Worm (Caenorhabditis elegans) whole organism, early embryonic: ENCODE measurements around the gene ain-1.

Source experiments
- B0310.2 ChIP-seq: sonication (generic microtip); optimal IDR thresholded peaks from 2 replicates; lab custom pipeline; 2016; ENCODE audit warnings: mild to moderate bottlenecking, missing genetic modification characterization, missing compliant biosample characterization
- F13C5.2 ChIP-seq: sonication (generic microtip); optimal IDR thresholded peaks from 2 replicates; lab custom pipeline; 2017; ENCODE audit warnings: mild to moderate bottlenecking, missing genetic modification characterization, inconsistent platforms, missing compliant biosample characterization
- aly-1 ChIP-seq: sonication (generic microtip); optimal IDR thresholded peaks from 2 replicates; lab custom pipeline; 2016; ENCODE audit warnings: missing genetic modification characterization, missing compliant biosample characterization
- ama-1 ChIP-seq: fragments of 150-350 bp; optimal IDR thresholded peaks from 2 replicates; lab custom pipeline; 2014
- ceh-13 ChIP-seq: fragments of 200-800 bp; sonication (Bioruptor generic); optimal IDR thresholded peaks from 2 replicates; lab custom pipeline; 2018; ENCODE audit warnings: mild to moderate bottlenecking, missing genetic modification characterization, missing compliant biosample characterization
- ceh-36 ChIP-seq: sonication (generic microtip); optimal IDR thresholded peaks from 2 replicates; lab custom pipeline; 2016; ENCODE audit warnings: missing genetic modification characterization, inconsistent platforms, missing compliant biosample characterization
- ets-7 ChIP-seq: sonication (generic microtip); optimal IDR thresholded peaks from 2 replicates; lab custom pipeline; 2016; ENCODE audit warnings: missing genotype, missing genetic modification characterization, missing compliant biosample characterization
- flt-1 ChIP-seq: fragments of 200-800 bp; sonication (Bioruptor generic); IDR thresholded peaks from 2 replicates; pipeline ENCODE4 v1.3.6; 2022; ENCODE audit warnings: missing genetic modification characterization, missing compliant biosample characterization
- hmbx-1 ChIP-seq: sonication (generic microtip); optimal IDR thresholded peaks from 2 replicates; lab custom pipeline; 2016; ENCODE audit warnings: mild to moderate bottlenecking, missing genetic modification characterization, missing compliant biosample characterization
- hmg-4 ChIP-seq: fragments of 200-800 bp; sonication (Bioruptor generic); optimal IDR thresholded peaks from 2 replicates; lab custom pipeline; 2018; ENCODE audit warnings: mild to moderate bottlenecking, missing genetic modification characterization, missing compliant biosample characterization
- hnd-1 ChIP-seq: sonication (generic microtip); optimal IDR thresholded peaks from 2 replicates; lab custom pipeline; 2016; ENCODE audit warnings: missing genetic modification characterization, missing compliant biosample characterization
- pes-1 ChIP-seq: fragments of 200-800 bp; sonication (Bioruptor generic); IDR thresholded peaks from 2 replicates; pipeline ENCODE4 v1.3.6; 2022; ENCODE audit warnings: missing genetic modification reagents, missing genetic modification characterization, missing compliant biosample characterization
- scrt-1 ChIP-seq: fragments of 200-800 bp; sonication (Bioruptor generic); IDR thresholded peaks from 2 replicates; pipeline ENCODE4 v1.3.6; 2022; ENCODE audit warnings: missing genetic modification characterization, missing compliant biosample characterization
- sea-1 ChIP-seq: fragments of 200-800 bp; sonication (Bioruptor generic); conservative IDR thresholded peaks from 2 replicates; pipeline ENCODE4 v1.3.6; 2022; ENCODE audit warnings: missing genetic modification characterization, missing compliant biosample characterization
- tbx-11 ChIP-seq: fragments of 200-800 bp; sonication (Bioruptor generic); IDR thresholded peaks from 2 replicates; pipeline ENCODE4 v1.3.6; 2022; ENCODE audit warnings: missing genetic modification characterization, missing compliant biosample characterization
- tbx-37 ChIP-seq: fragments of 200-800 bp; sonication (Bioruptor generic); conservative IDR thresholded peaks from 2 replicates; pipeline ENCODE4 v1.3.6; 2022; ENCODE audit warnings: missing genetic modification reagents, missing genetic modification characterization, missing compliant biosample characterization
- tra-4 ChIP-seq: sonication (generic microtip); optimal IDR thresholded peaks from 2 replicates; lab custom pipeline; 2017; ENCODE audit warnings: missing genetic modification characterization, missing compliant biosample characterization

ain-1 gene

DNA sequence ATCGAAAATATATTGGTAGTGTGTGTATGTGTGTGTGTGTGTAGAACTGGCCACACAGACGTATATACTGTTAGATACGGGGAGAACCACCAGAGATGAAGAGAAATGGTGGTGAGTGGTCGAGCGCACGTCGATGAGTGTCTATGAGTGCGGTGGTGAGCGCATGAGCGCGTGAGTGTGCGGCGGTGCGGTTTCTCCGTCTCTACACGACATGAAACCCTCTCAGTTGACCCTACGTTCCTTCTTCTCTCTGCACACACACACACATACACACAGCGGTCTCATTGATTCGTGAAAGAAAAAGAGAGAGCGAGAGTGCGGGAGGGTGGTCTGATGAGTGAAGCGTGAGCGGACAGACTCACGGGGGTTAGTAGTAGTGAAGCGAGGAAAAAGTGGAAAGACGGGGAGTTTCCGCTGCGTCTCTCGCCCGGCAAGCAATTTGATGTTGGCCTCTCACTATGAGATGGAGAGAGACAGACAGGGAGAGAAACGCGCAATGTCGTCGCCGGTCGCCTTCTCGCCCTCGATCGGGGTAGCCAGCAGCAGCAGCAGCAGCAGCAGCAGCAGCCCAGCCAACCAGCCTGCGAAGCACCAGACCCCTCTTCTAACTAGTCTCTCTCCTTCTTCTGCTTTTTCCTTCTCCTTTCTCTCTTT, 831 bp upstream of the ain-1 start:
- 0 out of 2 replicates have a peak, but pooled peaks have one; percentile 30 for TF ChIP-seq tbx-11
- peak; percentile 48 for TF ChIP-seq B0310.2 (tag; lab: Kevin White, UChicago)
- peak; percentile 69 for TF ChIP-seq scrt-1
- no peak for TF ChIP-seq ama-1 (lab: Kevin White, UChicago)
- peak; percentile 41 for TF ChIP-seq ceh-36 (tag; lab: Kevin White, UChicago)
- TF ChIP-seq ets-7 (tag; lab: Kevin White, UChicago), result peak; percentile 29
- no peak for TF ChIP-seq hmbx-1 (tag; lab: Kevin White, UChicago)
- TF ChIP-seq F13C5.2 (tag; lab: Kevin White, UChicago), result peak; percentile 90
- peak; percentile 17 for TF ChIP-seq tra-4
- no peak for TF ChIP-seq hnd-1 (tag; lab: Kevin White, UChicago)
- peak; percentile 38 for TF ChIP-seq flt-1 (GFP tag; lab: Robert Waterston, UW)
- TF ChIP-seq ceh-13 (GFP tag; lab: Kevin White, UChicago), result no peak
- peak; percentile 65; the same call in 1 of the 2 replicates for TF ChIP-seq sea-1
- peak; percentile 98 for TF ChIP-seq hmg-4 (GFP tag; lab: Kevin White, UChicago)
- TF ChIP-seq aly-1 (tag; lab: Kevin White, UChicago), result peak; percentile 55
- peak; percentile 19; the same call in 1 of the 2 replicates for TF ChIP-seq tbx-37 (GFP tag; lab: Robert Waterston, UW)
- TF ChIP-seq pes-1, result no peak

DNA sequence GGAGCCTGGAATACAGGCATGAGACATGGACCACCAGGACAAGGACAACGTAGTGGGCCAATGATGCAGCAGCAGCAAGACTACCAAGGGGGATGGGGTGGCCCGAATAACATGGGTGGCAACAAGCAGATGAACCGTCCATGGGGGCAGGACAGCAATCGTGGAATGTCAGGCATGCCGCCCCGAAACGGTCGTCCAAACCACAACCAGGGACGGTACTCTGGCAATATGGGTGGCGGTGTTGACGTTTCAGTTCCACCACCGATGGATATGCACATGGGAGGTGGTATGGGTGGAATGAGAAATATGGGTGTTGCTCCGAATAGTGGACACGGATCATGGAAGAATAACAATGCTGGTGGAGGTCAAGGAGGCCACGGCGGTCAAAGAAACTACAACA, 843 bp downstream of the ain-1 start:
- TF ChIP-seq aly-1 (tag; lab: Kevin White, UChicago) (peak; percentile 39), ama-1 (lab: Kevin White, UChicago) (no peak), F13C5.2 (tag; lab: Kevin White, UChicago) (no peak)

DNA sequence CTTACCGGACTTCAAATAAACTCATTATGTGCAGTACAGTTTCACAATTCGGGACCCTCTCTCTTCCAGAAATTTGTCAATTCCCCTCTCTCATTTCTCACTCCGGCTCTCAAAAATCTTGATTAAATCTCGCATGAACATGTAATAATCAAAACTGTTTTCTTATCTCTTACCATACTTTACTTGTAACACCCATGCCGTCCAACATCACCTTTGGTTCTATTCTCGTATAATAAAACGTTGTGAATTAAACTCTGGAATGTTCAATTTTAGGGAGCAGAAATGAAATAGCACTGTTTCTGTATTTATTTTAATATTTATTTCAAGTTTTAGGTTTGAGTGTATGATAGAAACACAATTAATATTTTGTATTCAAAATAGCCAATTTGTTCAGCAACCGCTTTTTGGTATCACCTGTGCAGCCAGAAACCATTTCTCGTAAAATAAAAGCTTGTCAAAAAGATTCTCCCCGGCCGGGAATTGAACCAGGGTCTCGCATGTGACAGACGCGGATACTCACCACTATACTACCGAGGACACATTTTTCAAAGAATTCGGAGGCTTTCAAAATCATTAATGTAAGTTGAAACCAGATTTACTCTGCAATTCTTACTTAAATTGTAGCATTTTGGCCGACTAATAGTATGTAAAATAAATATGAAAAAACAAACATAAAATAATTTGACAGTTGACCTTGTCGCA, 4.3 kb downstream of the ain-1 start:
- no peak for TF ChIP-seq pes-1

DNA sequence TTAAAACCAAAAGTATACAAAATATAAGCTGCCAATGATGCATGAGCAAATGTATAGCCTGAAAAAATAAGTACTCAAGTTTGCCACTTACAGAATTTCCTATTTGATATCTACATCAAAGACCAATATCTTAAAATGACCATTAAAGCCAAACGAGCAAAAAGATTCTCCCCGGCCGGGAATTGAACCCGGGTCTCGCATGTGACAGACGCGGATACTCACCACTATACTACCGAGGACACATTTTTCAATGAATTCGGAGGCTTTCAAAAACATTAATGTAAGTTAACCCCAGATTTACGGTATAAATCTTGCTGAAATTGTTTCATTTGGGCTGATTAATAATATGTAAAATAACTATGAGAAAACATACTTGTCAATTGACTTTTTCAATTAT, 4.9 kb downstream of the ain-1 start:
- TF ChIP-seq hmbx-1 (tag; lab: Kevin White, UChicago) (no peak), pes-1 (0 out of 2 replicates have a peak, but pooled peaks have one; percentile 27)

DNA sequence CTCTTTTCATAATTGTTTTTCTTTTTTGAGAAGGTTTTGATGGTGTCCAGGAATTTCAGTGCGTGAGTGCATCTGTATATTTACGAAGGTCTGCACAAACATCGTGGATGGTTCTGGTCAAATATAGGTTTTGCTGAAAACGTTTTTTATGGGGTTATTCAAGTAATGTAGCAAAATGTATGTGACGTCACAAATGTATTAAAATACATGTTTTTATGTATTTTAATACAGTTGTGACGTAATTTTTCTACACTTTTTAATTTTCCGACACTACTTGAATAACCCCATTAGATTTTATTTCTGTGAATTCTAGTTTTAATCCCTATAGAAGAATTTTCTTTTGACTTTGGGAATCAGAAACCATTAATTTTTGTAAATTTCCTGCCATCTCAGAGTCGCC, 5.5 kb downstream of the ain-1 start:
- TF ChIP-seq scrt-1 (no peak), F13C5.2 (tag; lab: Kevin White, UChicago) (no peak), ama-1 (lab: Kevin White, UChicago) (no peak), hnd-1 (tag; lab: Kevin White, UChicago) (no peak), flt-1 (GFP tag; lab: Robert Waterston, UW) (no peak), tra-4 (no peak), sea-1 (no peak), tbx-37 (GFP tag; lab: Robert Waterston, UW) (no peak), pes-1 (no peak), aly-1 (tag; lab: Kevin White, UChicago) (no peak), ets-7 (tag; lab: Kevin White, UChicago) (no peak), ceh-36 (tag; lab: Kevin White, UChicago) (no peak), tbx-11 (no peak), hmbx-1 (tag; lab: Kevin White, UChicago) (no peak), B0310.2 (tag; lab: Kevin White, UChicago) (no peak), hmg-4 (GFP tag; lab: Kevin White, UChicago) (no peak), ceh-13 (GFP tag; lab: Kevin White, UChicago) (no peak)

DNA sequence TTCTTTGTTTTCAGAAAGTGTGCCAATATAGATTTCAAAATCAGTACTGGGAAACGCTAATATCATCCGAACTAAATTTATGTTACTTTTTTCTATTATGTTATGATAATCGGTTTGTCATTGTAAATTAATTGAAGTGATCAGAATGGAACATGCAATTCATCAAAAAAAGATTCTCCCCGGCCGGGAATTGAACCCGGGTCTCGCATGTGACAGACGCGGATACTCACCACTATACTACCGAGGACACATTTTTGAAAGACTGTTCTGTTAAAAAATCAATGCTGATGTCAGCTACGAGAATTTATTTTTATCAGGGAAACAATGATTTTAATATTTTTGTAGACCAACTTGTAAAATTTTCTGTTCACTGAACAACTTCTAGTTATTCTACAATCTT, 5.9 kb downstream of the ain-1 start:
- TF ChIP-seq sea-1 (no peak), ceh-13 (GFP tag; lab: Kevin White, UChicago) (no peak), flt-1 (GFP tag; lab: Robert Waterston, UW) (no peak), hmg-4 (GFP tag; lab: Kevin White, UChicago) (no peak), tra-4 (no peak), B0310.2 (tag; lab: Kevin White, UChicago) (no peak), ceh-36 (tag; lab: Kevin White, UChicago) (no peak), ets-7 (tag; lab: Kevin White, UChicago) (no peak), ama-1 (lab: Kevin White, UChicago) (no peak), hnd-1 (tag; lab: Kevin White, UChicago) (no peak), scrt-1 (no peak), hmbx-1 (tag; lab: Kevin White, UChicago) (no peak), aly-1 (tag; lab: Kevin White, UChicago) (no peak)

DNA sequence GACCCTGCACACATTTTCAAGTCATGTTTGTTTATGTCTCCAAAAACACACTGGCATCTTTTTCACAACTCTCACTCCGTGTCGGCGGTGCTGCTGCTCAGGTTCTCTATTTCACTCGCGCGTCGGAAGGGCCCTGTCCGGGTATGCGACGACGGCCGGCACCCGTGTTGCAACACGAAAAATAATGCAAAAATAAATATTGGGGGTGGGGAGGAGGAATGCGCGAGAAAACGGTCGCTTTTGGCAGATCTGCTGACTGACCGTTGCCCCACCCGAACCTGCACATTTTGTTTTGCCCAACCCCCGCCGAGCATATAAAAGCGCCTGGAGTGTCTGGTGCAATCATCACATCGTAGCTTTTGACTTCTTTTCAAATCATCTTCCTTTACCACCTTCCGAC, 8.2 kb downstream of the ain-1 start, which contains the start of gene cpg-19:
Gene cpg-19 (plus strand): TSS at position 341 of the 400 bp plus-strand sequence.
- TF ChIP-seq tra-4, result no peak
- TF ChIP-seq ceh-13 (GFP tag; lab: Kevin White, UChicago), result no peak
- no peak for TF ChIP-seq hmbx-1 (tag; lab: Kevin White, UChicago)
- no peak for TF ChIP-seq hnd-1 (tag; lab: Kevin White, UChicago)
- no peak for TF ChIP-seq sea-1
- TF ChIP-seq scrt-1, result no peak
- TF ChIP-seq ama-1 (lab: Kevin White, UChicago), result no peak
- no peak for TF ChIP-seq B0310.2 (tag; lab: Kevin White, UChicago)
- no peak for TF ChIP-seq tbx-37 (GFP tag; lab: Robert Waterston, UW)
- TF ChIP-seq ets-7 (tag; lab: Kevin White, UChicago), result no peak
- no peak for TF ChIP-seq hmg-4 (GFP tag; lab: Kevin White, UChicago)
- TF ChIP-seq pes-1, result no peak
- TF ChIP-seq flt-1 (GFP tag; lab: Robert Waterston, UW), result no peak
- no peak for TF ChIP-seq tbx-11
- no peak for TF ChIP-seq ceh-36 (tag; lab: Kevin White, UChicago)
- TF ChIP-seq aly-1 (tag; lab: Kevin White, UChicago), result no peak
- TF ChIP-seq F13C5.2 (tag; lab: Kevin White, UChicago), result no peak
